Fruit fly (Drosophila melanogaster) whole organism, adult: ENCODE measurements around the gene CG11899.
A peak's percentile ranks its signal among the peaks of the same experiment; 100 is the strongest.

ENCODE experiments used
- CG11617 ChIP-seq: fragments of 200-800 bp; sonication (Bioruptor generic); optimal IDR thresholded peaks from 2 replicates; lab custom pipeline; 2017; ENCODE audit warnings: mild to moderate bottlenecking, missing biosample characterization, missing genetic modification reagents, missing genetic modification characterization
- CG12768 ChIP-seq: fragments of 200-800 bp; sonication (Bioruptor generic); optimal IDR thresholded peaks from 2 replicates; lab custom pipeline; 2017; ENCODE audit warnings: missing biosample characterization, missing genetic modification characterization, mild to moderate bottlenecking, moderate library complexity, missing genetic modification reagents
- CG14711 ChIP-seq: fragments of 200-800 bp; sonication (Bioruptor generic); optimal IDR thresholded peaks from 2 replicates; lab custom pipeline; 2018; ENCODE audit warnings: missing biosample characterization, mild to moderate bottlenecking, missing genetic modification characterization, moderate library complexity
- CG1620 ChIP-seq: fragments of 200-800 bp; sonication (Bioruptor generic); optimal IDR thresholded peaks from 2 replicates; lab custom pipeline; 2016; ENCODE audit warnings: missing biosample characterization, missing genetic modification characterization
- CG33017 ChIP-seq: fragments of 200-800 bp; sonication (Bioruptor generic); optimal IDR thresholded peaks from 2 replicates; lab custom pipeline; 2018; ENCODE audit warnings: missing biosample characterization, mild to moderate bottlenecking, missing genetic modification characterization, moderate library complexity
- CG5204 ChIP-seq: fragments of 200-800 bp; sonication (Bioruptor generic); optimal IDR thresholded peaks from 2 replicates; lab custom pipeline; 2016; ENCODE audit warnings: missing biosample characterization, missing genetic modification characterization
- CG7045 ChIP-seq: fragments of 200-800 bp; sonication (Bioruptor generic); optimal IDR thresholded peaks from 2 replicates; lab custom pipeline; 2017; ENCODE audit warnings: missing biosample characterization, mild to moderate bottlenecking, missing genetic modification characterization
- CG7101 ChIP-seq: fragments of 200-800 bp; sonication (Bioruptor generic); optimal IDR thresholded peaks from 2 replicates; lab custom pipeline; 2018; ENCODE audit warnings: missing biosample characterization, mild to moderate bottlenecking, missing genetic modification characterization, moderate library complexity
- Clk ChIP-seq: fragments of 200-800 bp; sonication (Bioruptor generic); optimal IDR thresholded peaks from 2 replicates; lab custom pipeline; 2017; ENCODE audit warnings: missing biosample characterization, missing genetic modification characterization
- Crg-1 ChIP-seq: fragments of 200-800 bp; sonication (Bioruptor generic); optimal IDR thresholded peaks from 2 replicates; lab custom pipeline; 2016; ENCODE audit warnings: missing biosample characterization, missing genetic modification characterization
- Hr96 ChIP-seq: fragments of 200-800 bp; sonication (Bioruptor generic); optimal IDR thresholded peaks from 2 replicates; lab custom pipeline; 2016; ENCODE audit warnings: missing biosample characterization, missing genetic modification characterization
- Mnt ChIP-seq: fragments of 200-800 bp; sonication (Bioruptor generic); optimal IDR thresholded peaks from 2 replicates; lab custom pipeline; 2016; ENCODE audit warnings: missing biosample characterization, mild to moderate bottlenecking, missing genetic modification characterization
- bab1 ChIP-seq: fragments of 200-800 bp; sonication (Bioruptor generic); optimal IDR thresholded peaks from 3 replicates; lab custom pipeline; 2019; ENCODE audit warnings: missing biosample characterization, mild to moderate bottlenecking, missing genetic modification characterization, moderate library complexity
- cic ChIP-seq: fragments of 200-800 bp; sonication (Bioruptor generic); optimal IDR thresholded peaks from 2 replicates; lab custom pipeline; 2017; ENCODE audit warnings: missing biosample characterization, mild to moderate bottlenecking, missing genetic modification characterization, moderate library complexity
- cnc ChIP-seq, 2 experiments: fragments of >200 bp; optimal IDR thresholded peaks; 2 replicates each; lab custom pipeline; 2017
- kay ChIP-seq: fragments of 200-800 bp; sonication (Bioruptor generic); peaks from one replicate; lab custom pipeline; 2016; ENCODE audit warnings: missing biosample characterization, missing genetic modification characterization, borderline replicate concordance
- ovo ChIP-seq: fragments of 200-800 bp; sonication (Bioruptor generic); optimal IDR thresholded peaks from 2 replicates; lab custom pipeline; 2016; ENCODE audit warnings: missing biosample characterization, missing genetic modification characterization
- pad ChIP-seq: fragments of 200-800 bp; sonication (Bioruptor generic); optimal IDR thresholded peaks from 3 replicates; lab custom pipeline; 2017; ENCODE audit warnings: missing biosample characterization, missing genetic modification characterization, mild to moderate bottlenecking, moderate library complexity, missing genetic modification reagents
- tj ChIP-seq: fragments of 200-800 bp; sonication (Bioruptor generic); optimal IDR thresholded peaks from 3 replicates; lab custom pipeline; 2017; ENCODE audit warnings: missing biosample characterization, mild to moderate bottlenecking, missing genetic modification characterization, moderate library complexity
- toe ChIP-seq: fragments of 200-800 bp; sonication (Bioruptor generic); optimal IDR thresholded peaks from 2 replicates; lab custom pipeline; 2016; ENCODE audit warnings: missing biosample characterization, missing genetic modification characterization

The CG11899 gene

DNA sequence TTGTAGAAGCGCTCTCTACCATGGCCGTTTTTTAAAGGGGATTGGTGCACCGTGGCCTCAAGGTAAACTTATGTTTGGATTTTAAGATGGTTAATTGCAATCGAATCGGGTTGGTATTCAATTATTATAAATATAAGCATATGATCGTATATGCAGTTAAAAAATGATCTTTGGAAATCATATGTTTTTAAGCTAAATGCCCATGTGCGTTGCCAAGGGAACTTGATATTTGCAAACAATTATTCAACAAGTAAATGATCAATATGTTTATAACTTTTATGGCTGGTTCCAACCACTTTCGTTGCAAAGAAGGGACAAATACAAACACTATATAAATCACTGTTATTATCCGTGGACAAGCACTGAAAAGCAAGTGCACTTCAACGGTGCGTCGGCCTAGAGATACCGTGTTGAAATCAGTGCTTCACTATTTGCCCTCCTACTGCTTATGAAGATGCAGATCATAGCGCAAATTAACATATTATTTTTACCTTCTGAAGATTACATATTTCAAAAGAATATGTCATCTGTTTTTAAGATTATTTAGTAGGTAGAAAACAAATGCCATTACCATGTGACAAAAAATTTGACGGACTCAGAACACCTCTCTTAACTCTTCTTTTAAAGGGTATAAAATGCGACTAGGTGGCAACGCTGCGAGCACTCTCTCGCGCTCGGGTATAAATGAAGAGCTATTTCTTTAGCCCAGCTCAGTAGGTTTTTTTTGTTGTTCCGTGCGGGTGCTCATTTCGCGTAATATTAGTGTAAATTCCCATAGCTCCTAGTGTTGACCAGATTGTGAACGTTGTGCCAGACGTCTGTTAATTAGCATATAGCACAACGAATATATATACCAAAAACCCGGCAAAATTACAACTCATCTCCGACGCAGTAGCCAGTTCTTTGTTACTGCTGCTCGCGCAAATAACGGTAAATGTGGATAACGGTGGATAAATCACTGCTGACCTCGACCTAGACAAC is 42.5 kb upstream of the CG11899 start, which contains the start of gene rdog:
Gene rdog (plus strand): TSS at position 705 of the 981 bp plus-strand sequence.
- TF ChIP-seq CG11617 (GFP tag; lab: Kevin White, UChicago), result peak; percentile 92
- peak; percentile 71 for TF ChIP-seq Mnt (GFP tag; lab: Kevin White, UChicago)
- TF ChIP-seq CG1620 (GFP tag; lab: Kevin White, UChicago), result peak; percentile 62
- peak; percentile 73 for TF ChIP-seq pad (GFP tag; lab: Kevin White, UChicago)
- peak; percentile 86 for TF ChIP-seq CG12768
- peak; percentile 65 for TF ChIP-seq Crg-1 (GFP tag; lab: Kevin White, UChicago)
- TF ChIP-seq toe (GFP tag; lab: Kevin White, UChicago), result no peak
- TF ChIP-seq tj (GFP tag; lab: Kevin White, UChicago), result peak; percentile 59
- peak; percentile 63 for TF ChIP-seq CG14711 (tag; lab: Kevin White, UChicago)
- TF ChIP-seq bab1 (GFP tag; lab: Kevin White, UChicago), result peak; percentile 80
- TF ChIP-seq Hr96 (GFP tag; lab: Kevin White, UChicago), result peak; percentile 89
- TF ChIP-seq CG5204 (GFP tag; lab: Kevin White, UChicago), result no peak
- peak; percentile 80 for TF ChIP-seq CG7101
- no peak for TF ChIP-seq kay (GFP tag; lab: Kevin White, UChicago)
- peak; percentile 74 for TF ChIP-seq cic (GFP tag; lab: Kevin White, UChicago)
- peak; percentile 53 for TF ChIP-seq Clk
- peak; percentile 97 for TF ChIP-seq ovo
- peak; percentile 82 for TF ChIP-seq CG7045 (GFP tag; lab: Kevin White, UChicago)
- peak in 1 of 2 experiments; percentile 10 for TF ChIP-seq cnc (optimal IDR thresholded peaks at IDR 0.05; lab: Kevin White, UChicago)
- peak; percentile 77 for TF ChIP-seq CG33017 (tag; lab: Kevin White, UChicago)

dm6 chr3R:29158721-29159120 is 41.5 kb upstream of the CG11899 start:
- TF ChIP-seq CG11617 (GFP tag; lab: Kevin White, UChicago) (no peak), cic (GFP tag; lab: Kevin White, UChicago) (peak; percentile 89), Crg-1 (GFP tag; lab: Kevin White, UChicago) (no peak), Hr96 (GFP tag; lab: Kevin White, UChicago) (no peak), pad (GFP tag; lab: Kevin White, UChicago) (no peak), Clk (no peak), ovo (no peak), bab1 (GFP tag; lab: Kevin White, UChicago) (no peak), Mnt (GFP tag; lab: Kevin White, UChicago) (peak; percentile 12), toe (GFP tag; lab: Kevin White, UChicago) (no peak), CG33017 (tag; lab: Kevin White, UChicago) (no peak), kay (GFP tag; lab: Kevin White, UChicago) (no peak), CG14711 (tag; lab: Kevin White, UChicago) (no peak), CG7101 (no peak), cnc (optimal IDR thresholded peaks at IDR 0.05; lab: Kevin White, UChicago) (no peak), CG12768 (no peak), tj (GFP tag; lab: Kevin White, UChicago) (no peak)

DNA sequence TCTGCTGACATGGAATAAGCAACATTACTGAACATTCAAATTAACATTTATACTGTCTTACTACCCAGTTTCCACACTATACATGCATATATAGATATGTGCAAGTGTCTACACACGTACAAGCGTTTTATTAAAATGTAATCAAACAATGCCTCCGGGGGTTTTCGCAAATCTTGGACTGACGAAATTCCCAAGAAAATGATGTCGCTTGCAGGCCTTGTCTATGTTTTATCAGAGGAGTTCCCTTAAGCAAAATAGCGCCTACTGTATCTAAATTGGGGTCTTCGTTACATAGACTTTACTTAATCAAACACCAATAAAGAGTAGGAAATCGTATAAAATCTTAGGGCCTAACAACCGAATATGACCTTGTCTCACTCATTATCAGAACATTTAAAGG is 40.6 kb upstream of the CG11899 start:
- TF ChIP-seq CG11617 (GFP tag; lab: Kevin White, UChicago) (no peak), kay (GFP tag; lab: Kevin White, UChicago) (no peak), CG5204 (GFP tag; lab: Kevin White, UChicago) (no peak), Crg-1 (GFP tag; lab: Kevin White, UChicago) (no peak), Mnt (GFP tag; lab: Kevin White, UChicago) (no peak), CG33017 (tag; lab: Kevin White, UChicago) (no peak)

DNA sequence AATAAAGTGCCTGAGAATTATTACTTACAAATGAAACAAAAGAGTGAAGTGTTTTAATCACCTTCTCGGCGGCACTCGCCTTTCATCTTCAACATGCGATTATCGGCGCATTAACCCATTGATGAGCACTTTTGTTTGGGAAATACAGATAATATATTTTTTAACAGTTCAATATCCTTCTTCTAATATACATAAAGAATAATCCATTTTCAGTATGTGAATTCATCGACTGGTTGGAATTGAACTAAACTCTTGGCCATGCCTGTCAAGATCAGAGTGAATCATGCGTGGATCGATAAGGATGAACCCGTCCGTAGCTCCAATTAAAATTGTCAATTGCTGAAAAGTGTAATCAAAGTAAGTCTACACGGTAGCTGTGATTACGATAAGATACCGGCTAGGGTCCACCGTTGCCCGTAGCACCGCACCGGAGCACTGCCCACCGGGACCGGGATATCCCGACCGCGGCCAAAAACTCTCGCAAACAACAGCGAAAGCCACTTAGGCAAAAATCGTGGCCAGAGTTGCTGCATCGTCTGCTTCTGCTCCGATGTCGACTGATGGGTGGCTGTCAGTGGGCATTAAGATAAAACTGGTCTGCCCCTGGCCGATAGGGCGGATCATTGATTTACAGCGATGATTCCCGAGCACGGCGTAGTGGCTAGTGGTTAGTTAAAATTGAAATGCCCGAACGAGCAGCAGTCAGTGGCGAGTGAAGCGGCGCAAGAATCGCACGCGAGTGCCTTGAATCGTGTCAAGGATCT is 35.1 kb upstream of the CG11899 start, which contains the start of gene CG11898:
Gene CG11898 (plus strand): TSS at position 714 of the 764 bp plus-strand sequence.
- TF ChIP-seq CG11617 (GFP tag; lab: Kevin White, UChicago) (peak; percentile 17), pad (GFP tag; lab: Kevin White, UChicago) (no peak), Mnt (GFP tag; lab: Kevin White, UChicago) (peak; percentile 13), bab1 (GFP tag; lab: Kevin White, UChicago) (no peak), CG1620 (GFP tag; lab: Kevin White, UChicago) (no peak), CG5204 (GFP tag; lab: Kevin White, UChicago) (peak; percentile 2), CG33017 (tag; lab: Kevin White, UChicago) (peak; percentile 47), toe (GFP tag; lab: Kevin White, UChicago) (no peak), CG7101 (peak; percentile 55), CG14711 (tag; lab: Kevin White, UChicago) (peak; percentile 4), ovo (no peak)

- TF ChIP-seq CG14711 (tag; lab: Kevin White, UChicago) (no peak), tj (GFP tag; lab: Kevin White, UChicago) (no peak), toe (GFP tag; lab: Kevin White, UChicago) (no peak), CG12768 (no peak), CG5204 (GFP tag; lab: Kevin White, UChicago) (no peak), cic (GFP tag; lab: Kevin White, UChicago) (no peak), pad (GFP tag; lab: Kevin White, UChicago) (no peak), ovo (no peak), Mnt (GFP tag; lab: Kevin White, UChicago) (no peak), CG7101 (no peak), kay (GFP tag; lab: Kevin White, UChicago) (no peak), cnc (optimal IDR thresholded peaks at IDR 0.05; lab: Kevin White, UChicago) (no peak), Clk (no peak), CG11617 (GFP tag; lab: Kevin White, UChicago) (no peak), bab1 (GFP tag; lab: Kevin White, UChicago) (no peak), CG33017 (tag; lab: Kevin White, UChicago) (no peak), CG7045 (GFP tag; lab: Kevin White, UChicago) (no peak), Hr96 (GFP tag; lab: Kevin White, UChicago) (no peak)
Observed at dm6 chr3R:29190984-29191383, 9.3 kb upstream of the CG11899 start.
